Fruit fly (Drosophila melanogaster) whole organism, larva: ENCODE data around the gene CG32260.

Experiments
- noc ChIP-seq: fragments of 200-800 bp; sonication (Bioruptor generic); optimal IDR thresholded peaks from 3 replicates; lab custom pipeline; 2019; ENCODE audit warnings: missing biosample characterization, mild to moderate bottlenecking, missing genetic modification characterization, moderate library complexity

The CG32260 gene

DNA sequence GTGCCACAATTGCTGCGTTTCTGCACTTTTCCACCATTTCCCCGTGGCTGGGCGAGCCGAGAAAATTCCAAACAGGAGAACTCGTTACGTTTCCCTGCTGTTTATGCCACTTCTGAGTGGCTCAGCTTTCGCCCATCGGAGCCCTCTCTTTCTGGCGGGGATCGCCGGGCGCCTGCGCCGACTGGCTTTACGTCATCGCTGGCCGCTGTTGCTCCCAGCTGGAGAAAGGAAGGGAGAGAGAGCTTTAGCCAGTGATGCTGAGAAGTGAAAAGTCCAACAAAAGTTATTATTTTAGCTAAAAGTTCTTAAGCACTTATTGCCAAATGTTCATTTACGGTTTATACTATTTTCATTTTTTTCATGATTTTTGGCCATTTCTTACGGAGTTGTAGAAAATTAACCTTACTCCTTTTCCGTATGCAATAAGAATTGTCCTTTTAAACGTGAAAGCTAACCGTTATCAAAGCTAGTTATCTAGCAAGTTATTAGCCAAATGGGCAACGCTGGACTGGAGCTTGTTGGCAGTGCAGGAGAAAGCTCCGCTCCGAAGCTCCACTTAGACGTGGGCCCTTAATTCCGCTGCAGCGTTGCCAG, 45.9 kb downstream of the CG32260 start, which contains the start of the genes Teh2 and tipE:
Teh2 (minus strand) TSS at position 94 of the 594 bp plus-strand sequence.
tipE (plus strand) TSS at position 570 of the 594 bp plus-strand sequence.
- no peak for TF ChIP-seq noc

- TF ChIP-seq noc, result no peak
Observed at dm6 chr3L:4193730-4194649, 51.8 kb downstream of the CG32260 start, which contains the start of gene CG43367. TSS of gene CG43367 (plus strand) at chr3L:4193993.
